Fruit fly (Drosophila melanogaster) S2 (cell line): Measurements from ENCODE around the gene CG3104.

Experiments used
- CG8478 ChIP-seq: fragments of >200 bp; optimal IDR thresholded peaks from 2 replicates; lab custom pipeline; 2018
- CTCF ChIP-seq, 2 experiments: fragments of >200 bp; optimal IDR thresholded peaks; 2 replicates each; lab custom pipeline; 2018

DNA sequence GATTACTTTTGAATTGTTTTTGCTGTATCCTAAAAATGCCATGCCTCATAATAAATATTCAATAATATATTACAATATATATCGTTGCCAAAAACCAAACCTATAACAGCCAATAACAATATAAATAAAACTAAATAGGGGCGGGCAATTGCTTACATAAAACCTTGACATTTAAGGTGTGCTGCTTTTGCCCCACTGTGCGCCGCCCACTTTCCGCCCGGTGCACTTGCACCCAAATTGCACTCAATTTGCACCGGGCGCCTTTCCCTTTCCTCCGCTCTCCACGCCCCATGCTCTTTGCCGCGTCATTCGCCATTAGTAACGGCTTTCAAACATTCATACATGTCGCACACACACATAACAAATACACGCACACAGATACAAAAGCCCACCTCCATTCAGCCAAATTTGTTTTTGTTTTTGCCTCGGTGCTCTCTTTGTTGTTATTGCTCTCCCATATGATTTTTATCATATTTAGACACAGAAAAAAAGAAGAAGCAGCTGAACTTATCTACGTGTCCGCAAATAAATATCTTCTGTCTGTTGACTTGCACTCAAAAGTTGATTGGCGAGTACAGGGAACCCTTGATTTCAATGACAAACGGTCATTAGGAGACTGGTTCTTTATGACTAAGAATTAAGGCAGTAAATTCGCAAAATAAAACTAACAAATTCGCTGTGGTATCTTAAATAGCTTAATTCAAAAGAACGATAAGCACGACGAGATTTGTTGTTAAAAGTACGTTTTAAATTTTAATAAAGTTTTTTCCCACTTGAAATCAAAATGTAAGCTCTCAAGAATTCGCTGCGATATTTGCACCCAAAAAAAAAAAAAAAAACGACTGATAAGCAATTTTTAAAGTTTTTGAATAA is 2.5 kb upstream of the CG3104 start:
- no peak for TF ChIP-seq CTCF (optimal IDR thresholded peaks at IDR 0.05; lab: Kevin White, UChicago)
- no peak for TF ChIP-seq CG8478 (lab: Kevin White, UChicago)
